Fruit fly (Drosophila melanogaster) whole organism, prepupa: ENCODE data around the gene Rab5.

ENCODE experiments used
- CG32006 ChIP-seq: fragments of 200-800 bp; sonication (Bioruptor generic); optimal IDR thresholded peaks from 3 replicates; lab custom pipeline; 2017; ENCODE audit warnings: missing biosample characterization, mild to moderate bottlenecking, missing genetic modification characterization
- dac ChIP-seq: fragments of 200-800 bp; sonication (Bioruptor generic); optimal IDR thresholded peaks from 2 replicates; lab custom pipeline; 2017; ENCODE audit warnings: missing biosample characterization, mild to moderate bottlenecking, missing genetic modification characterization

DNA sequence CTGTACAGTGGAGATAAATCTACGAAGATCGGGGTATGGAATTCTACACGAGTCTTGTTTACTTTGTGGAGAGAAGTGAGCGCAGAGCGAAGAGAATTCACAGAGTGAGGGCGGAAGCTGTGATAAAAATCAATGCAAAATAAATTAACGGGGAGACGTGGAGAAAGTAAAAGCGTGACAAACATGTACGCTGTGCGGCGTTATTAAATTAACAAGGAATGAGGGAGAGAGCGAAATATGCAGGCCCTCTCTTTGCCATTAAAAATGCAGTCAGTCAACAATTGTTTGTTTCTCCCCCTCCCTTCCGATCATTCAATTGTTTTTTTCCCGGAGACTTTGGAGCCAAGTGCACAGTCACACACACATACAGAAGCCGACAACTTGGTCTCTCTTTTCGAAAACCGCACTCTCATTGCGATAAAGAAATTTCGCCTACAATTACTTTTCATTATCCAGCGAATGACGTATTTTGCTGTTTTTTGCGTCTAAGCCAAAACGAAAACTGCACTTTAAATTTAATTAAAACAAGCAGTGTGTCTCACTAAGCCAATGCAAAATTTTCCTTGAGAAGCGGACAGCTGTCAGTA, 2.2 kb downstream of the Rab5 start:
- TF ChIP-seq CG32006 (no peak), dac (no peak)
